Worm (Caenorhabditis elegans) whole organism, midembryonic: Measurements from ENCODE around the gene ttr-31.

Experiments used
- med-1 ChIP-seq: sonication (generic microtip); optimal IDR thresholded peaks from 2 replicates; lab custom pipeline; 2017; ENCODE audit warnings: missing genetic modification characterization, mild to moderate bottlenecking, missing compliant biosample characterization, antibody characterized with exemption, missing genetic modification reagents; ENCODE audit not compliant: insufficient read depth
- ztf-23 ChIP-seq: fragments of 200-800 bp; sonication (Bioruptor generic); IDR thresholded peaks from 2 replicates; pipeline ENCODE4 v1.3.6; 2022; ENCODE audit warnings: missing genetic modification reagents, missing genetic modification characterization, missing compliant biosample characterization

- no peak for TF ChIP-seq ztf-23 (GFP tag; lab: Robert Waterston, UW)
- no peak for TF ChIP-seq med-1 (GFP tag; lab: Kevin White, UChicago)
Observed at ce11 chrX:10967698-10968097, 41.2 kb downstream of the ttr-31 start, which contains the start of gene K09C8.9.
